Worm (Caenorhabditis elegans) whole organism, midembryonic: ENCODE data around the gene str-16.

Experiments
- T22C8.4 ChIP-seq: fragments of 200-800 bp; sonication (Bioruptor generic); IDR thresholded peaks from 2 replicates; pipeline ENCODE4 v1.3.6; 2022; ENCODE audit warnings: missing genetic modification characterization, missing compliant biosample characterization
- cog-1 ChIP-seq: sonication (generic microtip); optimal IDR thresholded peaks from 2 replicates; lab custom pipeline; 2016; ENCODE audit warnings: missing genetic modification characterization, missing compliant biosample characterization
- flt-1 ChIP-seq: fragments of 200-800 bp; sonication (Bioruptor generic); IDR thresholded peaks from 2 replicates; pipeline ENCODE4 v1.3.6; 2022; ENCODE audit warnings: missing genetic modification characterization, missing compliant biosample characterization
- klf-2 ChIP-seq: fragments of 200-800 bp; sonication (Bioruptor generic); conservative IDR thresholded peaks from 2 replicates; pipeline ENCODE4 v1.3.6; 2022; ENCODE audit warnings: missing genetic modification reagents, missing genetic modification characterization, missing compliant biosample characterization
- med-1 ChIP-seq: sonication (generic microtip); optimal IDR thresholded peaks from 2 replicates; lab custom pipeline; 2017; ENCODE audit warnings: missing genetic modification characterization, mild to moderate bottlenecking, missing compliant biosample characterization, antibody characterized with exemption, missing genetic modification reagents; ENCODE audit not compliant: insufficient read depth
- ref-1 ChIP-seq: fragments of 200-800 bp; sonication (Bioruptor generic); conservative IDR thresholded peaks from 2 replicates; pipeline ENCODE4 v1.3.6; 2022; ENCODE audit warnings: missing genetic modification reagents, missing genetic modification characterization, missing compliant biosample characterization
- tab-1 ChIP-seq: fragments of 200-800 bp; sonication (Bioruptor generic); IDR thresholded peaks from 2 replicates; pipeline ENCODE4 v1.3.6; 2022; ENCODE audit warnings: missing genetic modification characterization, missing compliant biosample characterization
- ztf-23 ChIP-seq: fragments of 200-800 bp; sonication (Bioruptor generic); IDR thresholded peaks from 2 replicates; pipeline ENCODE4 v1.3.6; 2022; ENCODE audit warnings: missing genetic modification reagents, missing genetic modification characterization, missing compliant biosample characterization
- ztf-29 ChIP-seq: fragments of 200-800 bp; sonication (Bioruptor generic); IDR thresholded peaks from 2 replicates; pipeline ENCODE4 v1.3.6; 2022; ENCODE audit warnings: missing genetic modification reagents, missing genetic modification characterization, missing compliant biosample characterization

The str-16 gene

ce11 chrV:3250153-3250552, 13.5 kb downstream of the str-16 start, which contains the start of gene T28A11.13:
TSS of gene T28A11.13 (minus strand) at chrV:3250253.
- TF ChIP-seq T22C8.4 (GFP tag; lab: Robert Waterston, UW) (no peak), flt-1 (no peak), ref-1 (GFP tag; lab: Robert Waterston, UW) (no peak), klf-2 (GFP tag; lab: Robert Waterston, UW) (no peak), med-1 (GFP tag; lab: Kevin White, UChicago) (no peak), tab-1 (GFP tag; lab: Robert Waterston, UW) (no peak), cog-1 (no peak), ztf-29 (GFP tag; lab: Robert Waterston, UW) (no peak), ztf-23 (no peak)

- TF ChIP-seq ztf-29 (GFP tag; lab: Robert Waterston, UW) (no peak), tab-1 (GFP tag; lab: Robert Waterston, UW) (no peak), flt-1 (no peak), T22C8.4 (GFP tag; lab: Robert Waterston, UW) (no peak), cog-1 (no peak), ztf-23 (no peak), med-1 (GFP tag; lab: Kevin White, UChicago) (no peak), ref-1 (GFP tag; lab: Robert Waterston, UW) (no peak), klf-2 (GFP tag; lab: Robert Waterston, UW) (no peak)
These were observed 19.4 kb downstream of the str-16 start, which contains the start of gene srt-63 for ce11 chrV:3256051-3256450. TSS of gene srt-63 (minus strand) at chrV:3256151.

DNA sequence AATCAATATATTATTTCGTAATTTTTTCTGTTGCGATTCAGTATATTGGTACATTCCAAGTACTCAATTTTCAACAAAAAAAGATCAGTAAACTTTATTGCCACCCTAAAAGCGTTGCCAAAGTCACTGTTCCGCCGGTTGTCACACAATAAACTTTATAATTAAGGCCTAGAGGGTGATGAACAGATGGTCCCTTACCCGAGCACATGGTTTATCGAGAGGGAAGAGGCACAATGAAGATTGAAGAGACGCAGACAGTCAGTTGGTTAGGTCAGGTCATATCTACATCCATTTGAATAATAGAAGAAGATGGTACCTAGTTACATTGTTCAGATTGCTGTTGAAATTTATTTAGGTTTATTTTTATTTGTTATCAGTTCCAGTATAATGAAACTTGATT, 20.1 kb downstream of the str-16 start:
- TF ChIP-seq klf-2 (GFP tag; lab: Robert Waterston, UW) (no peak), ztf-29 (GFP tag; lab: Robert Waterston, UW) (no peak), ref-1 (GFP tag; lab: Robert Waterston, UW) (no peak), cog-1 (no peak), T22C8.4 (GFP tag; lab: Robert Waterston, UW) (no peak)

DNA sequence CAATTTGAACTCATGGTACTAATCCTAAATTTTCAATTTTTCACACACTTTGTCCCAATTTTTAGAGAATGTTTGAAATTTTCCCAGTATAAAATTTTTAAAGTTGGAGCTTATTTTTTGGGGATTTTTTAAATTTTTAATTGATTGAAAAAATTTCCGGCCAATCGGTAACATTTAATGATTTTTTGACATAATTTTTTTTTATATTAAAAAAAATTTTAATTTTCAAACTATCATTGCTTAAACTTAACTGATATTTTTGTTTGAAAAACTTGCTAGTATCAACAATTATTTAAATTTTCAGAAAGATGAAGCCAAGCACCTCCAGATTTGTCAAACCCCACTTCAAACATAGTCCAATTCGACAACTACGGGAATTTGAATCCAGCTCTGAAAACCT, 20.6 kb downstream of the str-16 start, which contains the start of gene T28A11.22:
Gene T28A11.22, plus strand, starts transcription at position 301 of the 400 bp plus-strand sequence.
- no peak for TF ChIP-seq flt-1
- no peak for TF ChIP-seq ref-1 (GFP tag; lab: Robert Waterston, UW)
- TF ChIP-seq ztf-29 (GFP tag; lab: Robert Waterston, UW), result no peak
- TF ChIP-seq klf-2 (GFP tag; lab: Robert Waterston, UW), result no peak
- no peak for TF ChIP-seq cog-1
- TF ChIP-seq med-1 (GFP tag; lab: Kevin White, UChicago), result no peak
- TF ChIP-seq T22C8.4 (GFP tag; lab: Robert Waterston, UW), result no peak

- no peak for TF ChIP-seq cog-1
- no peak for TF ChIP-seq ztf-23
- TF ChIP-seq med-1 (GFP tag; lab: Kevin White, UChicago), result no peak
- no peak for TF ChIP-seq tab-1 (GFP tag; lab: Robert Waterston, UW)
- TF ChIP-seq T22C8.4 (GFP tag; lab: Robert Waterston, UW), result no peak
- TF ChIP-seq ref-1 (GFP tag; lab: Robert Waterston, UW), result no peak
- no peak for TF ChIP-seq klf-2 (GFP tag; lab: Robert Waterston, UW)
- no peak for TF ChIP-seq flt-1
- no peak for TF ChIP-seq ztf-29 (GFP tag; lab: Robert Waterston, UW)
These were observed 22.5 kb downstream of the str-16 start, which contains the start of gene T28A11.16 for ce11 chrV:3259168-3259622. TSS of gene T28A11.16 (minus strand) at chrV:3259218.

DNA sequence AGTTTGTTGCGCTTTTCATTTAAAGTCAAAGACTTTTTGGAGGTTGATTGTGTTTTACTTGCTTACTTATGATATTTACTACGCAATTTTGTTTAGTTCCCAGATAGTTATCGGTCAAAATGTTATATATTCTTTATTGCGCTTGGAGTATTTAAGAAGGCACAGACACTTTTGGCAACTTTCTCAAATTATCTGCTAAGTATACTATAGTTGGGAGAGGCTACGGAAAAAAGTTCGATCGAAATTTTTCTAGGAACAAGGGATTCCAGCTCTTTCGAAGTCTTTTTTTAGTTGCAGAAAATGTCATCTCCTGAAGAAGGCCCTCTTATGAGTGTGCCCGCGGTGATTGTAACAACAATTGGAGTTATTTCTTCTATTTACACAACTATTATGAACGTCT, 23.4 kb downstream of the str-16 start, which contains the start of gene srbc-5:
Gene srbc-5, plus strand, starts transcription at position 301 of the 400 bp plus-strand sequence.
- TF ChIP-seq med-1 (GFP tag; lab: Kevin White, UChicago) (no peak), klf-2 (GFP tag; lab: Robert Waterston, UW) (no peak), ztf-23 (no peak), T22C8.4 (GFP tag; lab: Robert Waterston, UW) (no peak), cog-1 (no peak), tab-1 (GFP tag; lab: Robert Waterston, UW) (no peak), ref-1 (GFP tag; lab: Robert Waterston, UW) (no peak), ztf-29 (GFP tag; lab: Robert Waterston, UW) (no peak), flt-1 (no peak)

DNA sequence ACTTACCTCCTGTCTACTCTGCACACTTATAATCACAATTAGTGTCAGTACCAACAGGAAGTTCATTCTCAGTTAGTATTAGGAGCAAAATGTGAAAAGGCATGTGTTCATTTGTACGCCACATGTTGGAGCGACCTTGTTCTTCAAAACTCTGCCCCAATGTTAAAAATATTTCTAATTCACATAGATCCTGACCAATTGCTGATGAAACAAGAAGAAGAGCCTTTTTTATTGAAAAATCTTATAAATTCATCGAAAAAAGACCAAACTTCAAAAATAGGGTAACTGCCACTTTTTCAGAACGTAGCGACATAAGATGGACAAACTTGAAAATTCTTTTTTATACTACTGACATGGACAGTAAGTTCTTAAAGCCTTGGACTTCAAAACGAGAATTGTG, 29.5 kb downstream of the str-16 start, which contains the start of gene T28A11.17:
Gene T28A11.17, minus strand, starts transcription at position 101 of the 400 bp plus-strand sequence.
- TF ChIP-seq ztf-29 (GFP tag; lab: Robert Waterston, UW) (no peak), med-1 (GFP tag; lab: Kevin White, UChicago) (no peak), cog-1 (no peak), flt-1 (no peak), klf-2 (GFP tag; lab: Robert Waterston, UW) (no peak), T22C8.4 (GFP tag; lab: Robert Waterston, UW) (no peak), tab-1 (GFP tag; lab: Robert Waterston, UW) (no peak)

DNA sequence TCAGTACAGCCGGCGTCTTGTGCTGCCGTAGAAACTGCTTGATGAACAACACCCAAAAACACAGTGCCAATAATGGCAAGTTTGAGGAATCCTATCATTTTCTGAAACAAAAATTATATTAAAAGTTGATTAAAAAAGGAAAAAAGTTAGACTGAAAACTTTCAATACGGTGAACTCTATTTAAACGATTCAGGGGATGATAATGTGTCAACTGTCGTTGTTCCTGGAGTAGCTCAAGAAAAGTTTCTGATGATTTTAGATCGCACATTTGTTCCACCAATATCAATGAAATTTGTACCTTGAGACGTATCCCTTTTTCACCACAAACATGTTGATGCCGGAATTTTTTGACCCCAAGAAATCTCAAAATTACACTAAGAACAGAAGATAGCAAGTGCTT, 31.3 kb downstream of the str-16 start, which contains the start of gene T28A11.18:
Gene T28A11.18, minus strand, starts transcription at position 101 of the 400 bp plus-strand sequence.
- TF ChIP-seq med-1 (GFP tag; lab: Kevin White, UChicago), result no peak
- no peak for TF ChIP-seq ref-1 (GFP tag; lab: Robert Waterston, UW)
- TF ChIP-seq klf-2 (GFP tag; lab: Robert Waterston, UW), result no peak
- no peak for TF ChIP-seq ztf-29 (GFP tag; lab: Robert Waterston, UW)
- TF ChIP-seq ztf-23, result no peak
- TF ChIP-seq T22C8.4 (GFP tag; lab: Robert Waterston, UW), result no peak
- TF ChIP-seq cog-1, result no peak
- TF ChIP-seq flt-1, result no peak

DNA sequence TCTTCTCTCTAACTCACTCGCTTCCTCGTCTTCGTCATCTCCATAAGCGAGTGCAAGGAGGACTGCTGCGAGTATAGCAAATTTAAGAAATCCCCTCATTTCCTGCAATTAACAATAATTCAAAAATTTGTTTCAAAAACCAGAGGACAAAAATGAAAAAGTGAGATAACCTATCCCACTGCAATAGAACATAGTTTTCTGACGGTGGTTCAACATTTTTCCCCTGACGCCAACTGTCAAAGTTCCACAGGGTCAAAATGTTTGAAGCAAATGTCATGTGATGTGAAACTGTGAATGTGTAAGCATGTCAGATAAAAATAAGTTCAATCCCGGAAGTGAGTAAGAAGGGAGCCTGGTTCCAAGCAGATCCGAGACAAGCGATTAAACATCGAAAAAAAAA, 32.7 kb downstream of the str-16 start, which contains the start of gene T28A11.19:
Gene T28A11.19, minus strand, starts transcription at position 108 of the 400 bp plus-strand sequence.
- no peak for TF ChIP-seq ztf-23
- TF ChIP-seq med-1 (GFP tag; lab: Kevin White, UChicago), result no peak
- no peak for TF ChIP-seq klf-2 (GFP tag; lab: Robert Waterston, UW)
- TF ChIP-seq ztf-29 (GFP tag; lab: Robert Waterston, UW), result no peak
- no peak for TF ChIP-seq cog-1
- no peak for TF ChIP-seq ref-1 (GFP tag; lab: Robert Waterston, UW)
